Worm (Caenorhabditis elegans) whole organism, L4/young adult: Measurements from ENCODE around the gene srh-200.

Source experiments
- W03F9.2 ChIP-seq: fragments of 150-350 bp; optimal IDR thresholded peaks from 2 replicates; lab custom pipeline; 2014; ENCODE audit warnings: missing biosample characterization, missing genetic modification characterization
- him-1 ChIP-seq: sonication (generic microtip); optimal IDR thresholded peaks from 2 replicates; lab custom pipeline; 2016; ENCODE audit warnings: missing genotype, missing genetic modification reagents, missing genetic modification characterization, missing compliant biosample characterization

ce11 chrV:7681388-7681787, 27.9 kb upstream of the srh-200 start, which contains the start of gene cyp-33A1:
- TF ChIP-seq him-1 (tag; lab: Kevin White, UChicago) (no peak), W03F9.2 (tag; lab: Kevin White, UChicago) (no peak)
